Worm (Caenorhabditis elegans) whole organism, young adult: ENCODE data around the gene Y97E10C.1.

Experiments used
- B0035.1 ChIP-seq: sonication (generic microtip); optimal IDR thresholded peaks from 2 replicates; lab custom pipeline; 2016; ENCODE audit warnings: missing genetic modification characterization, mild to moderate bottlenecking, missing compliant biosample characterization, missing genotype, missing genetic modification reagents
- D2030.7 ChIP-seq: fragments of 200-800 bp; sonication (Bioruptor generic); IDR thresholded peaks from 2 replicates; pipeline ENCODE4 v1.3.6; 2022; ENCODE audit warnings: missing genetic modification reagents, missing genetic modification characterization, missing compliant biosample characterization
- F10E7.11 ChIP-seq: sonication (generic microtip); optimal IDR thresholded peaks from 2 replicates; lab custom pipeline; 2017; ENCODE audit warnings: mild to moderate bottlenecking, missing genetic modification characterization, moderate library complexity, missing compliant biosample characterization
- F23B12.7 ChIP-seq: sonication (generic microtip); optimal IDR thresholded peaks from 2 replicates; lab custom pipeline; 2017; ENCODE audit warnings: missing genetic modification characterization, mild to moderate bottlenecking, missing compliant biosample characterization, antibody characterized with exemption, moderate library complexity; ENCODE audit not compliant: insufficient read depth
- F37B4.10 ChIP-seq: fragments of 200-800 bp; sonication (Bioruptor generic); IDR thresholded peaks from 2 replicates; pipeline ENCODE4 v1.3.6; 2022; ENCODE audit warnings: missing genetic modification characterization, missing compliant biosample characterization
- F52B5.7 ChIP-seq: sonication (generic microtip); optimal IDR thresholded peaks from 2 replicates; lab custom pipeline; 2016; ENCODE audit warnings: mild to moderate bottlenecking, missing genetic modification characterization, missing compliant biosample characterization
- F57A8.1 ChIP-seq: fragments of 200-800 bp; sonication (Bioruptor generic); optimal IDR thresholded peaks from 2 replicates; lab custom pipeline; 2018; ENCODE audit warnings: mild to moderate bottlenecking, missing genetic modification characterization, moderate library complexity, missing compliant biosample characterization
- F57C9.4 ChIP-seq: sonication (generic microtip); optimal IDR thresholded peaks from 2 replicates; lab custom pipeline; 2017; ENCODE audit warnings: mild to moderate bottlenecking, missing genetic modification characterization, missing compliant biosample characterization
- K11D2.4 ChIP-seq: fragments of 200-800 bp; sonication (Bioruptor generic); IDR thresholded peaks from 2 replicates; pipeline ENCODE4 v1.3.6; 2022; ENCODE audit warnings: missing genetic modification reagents, missing genetic modification characterization, missing compliant biosample characterization
- T07F8.4 ChIP-seq: sonication (generic microtip); optimal IDR thresholded peaks from 2 replicates; lab custom pipeline; 2016; ENCODE audit warnings: mild to moderate bottlenecking, missing genetic modification characterization, moderate library complexity, missing compliant biosample characterization
- T26A5.8 ChIP-seq: sonication (generic microtip); optimal IDR thresholded peaks from 2 replicates; lab custom pipeline; 2016; ENCODE audit warnings: missing genetic modification characterization, missing compliant biosample characterization
- Y53G8AR.9 ChIP-seq: fragments of 200-800 bp; sonication (Bioruptor generic); conservative IDR thresholded peaks from 2 replicates; pipeline ENCODE4 v1.3.6; 2022; ENCODE audit warnings: missing genetic modification reagents, missing genetic modification characterization, missing compliant biosample characterization
- akir-1 ChIP-seq: fragments of 200-800 bp; sonication (Bioruptor generic); optimal IDR thresholded peaks from 2 replicates; lab custom pipeline; 2018; ENCODE audit warnings: mild to moderate bottlenecking, missing genetic modification characterization, moderate library complexity, missing compliant biosample characterization
- ama-1 ChIP-seq, 3 experiments: fragments of 150-350 bp in 1 of 3; sonication (generic microtip) in 2 of 3; optimal IDR thresholded peaks; 2 replicates each; lab custom pipeline; 2014 to 2018; ENCODE audit warnings: missing biosample characterization in 2 of 3, missing genetic modification characterization in 2 of 3, missing genetic modification reagents in 2 of 3
- aptf-2 ChIP-seq: fragments of 200-800 bp; sonication (Bioruptor generic); conservative IDR thresholded peaks from 2 replicates; pipeline ENCODE4 v1.3.6; 2022; ENCODE audit warnings: missing genetic modification reagents, missing genetic modification characterization, missing compliant biosample characterization
- attf-5 ChIP-seq: fragments of 200-800 bp; sonication (Bioruptor generic); optimal IDR thresholded peaks from 2 replicates; lab custom pipeline; 2018; ENCODE audit warnings: mild to moderate bottlenecking, missing genetic modification characterization, missing compliant biosample characterization
- bed-1 ChIP-seq: fragments of 200-800 bp; sonication (Bioruptor generic); IDR thresholded peaks from 2 replicates; pipeline ENCODE4 v1.3.6; 2022; ENCODE audit warnings: missing genetic modification reagents, missing genetic modification characterization, missing compliant biosample characterization
- bed-2 ChIP-seq: fragments of 200-800 bp; sonication (Bioruptor generic); IDR thresholded peaks from 2 replicates; pipeline ENCODE4 v1.3.6; 2022; ENCODE audit warnings: missing genetic modification reagents, missing genetic modification characterization, missing compliant biosample characterization
- chd-7 ChIP-seq: sonication (generic microtip); optimal IDR thresholded peaks from 2 replicates; lab custom pipeline; 2016; ENCODE audit warnings: mild to moderate bottlenecking, missing genetic modification characterization, moderate library complexity, missing compliant biosample characterization
- die-1 ChIP-seq: sonication (generic microtip); optimal IDR thresholded peaks from 2 replicates; lab custom pipeline; 2016; ENCODE audit warnings: missing genotype, mild to moderate bottlenecking, missing genetic modification characterization, missing compliant biosample characterization
- dox-1 ChIP-seq: fragments of 200-800 bp; sonication (Bioruptor generic); IDR thresholded peaks from 2 replicates; pipeline ENCODE4 v1.3.6; 2022; ENCODE audit warnings: missing genetic modification reagents, missing genetic modification characterization, missing compliant biosample characterization
- egl-44 ChIP-seq: fragments of 200-800 bp; sonication (Bioruptor generic); IDR thresholded peaks from 2 replicates; pipeline ENCODE4 v1.3.6; 2022; ENCODE audit warnings: missing genetic modification reagents, missing genetic modification characterization, missing compliant biosample characterization
- ekl-4 ChIP-seq: fragments of 200-800 bp; sonication (Bioruptor generic); IDR thresholded peaks from 2 replicates; pipeline ENCODE4 v1.3.6; 2022; ENCODE audit warnings: missing genetic modification reagents, missing genetic modification characterization, missing compliant biosample characterization
- hmg-1.2 ChIP-seq: fragments of 200-800 bp; sonication (Bioruptor generic); IDR thresholded peaks from 2 replicates; pipeline ENCODE4 v1.3.6; 2022; ENCODE audit warnings: missing genetic modification reagents, missing genetic modification characterization, missing compliant biosample characterization
- hmg-20 ChIP-seq: fragments of 200-800 bp; sonication (Bioruptor generic); IDR thresholded peaks from 2 replicates; pipeline ENCODE4 v1.3.6; 2022; ENCODE audit warnings: missing genetic modification reagents, missing genetic modification characterization, missing compliant biosample characterization
- lin-26 ChIP-seq: fragments of 200-800 bp; sonication (Bioruptor generic); IDR thresholded peaks from 2 replicates; pipeline ENCODE4 v1.3.6; 2022; ENCODE audit warnings: missing genetic modification reagents, missing genetic modification characterization, missing compliant biosample characterization
- lin-54 ChIP-seq: fragments of 200-800 bp; sonication (Bioruptor generic); optimal IDR thresholded peaks from 2 replicates; lab custom pipeline; 2018; ENCODE audit warnings: mild to moderate bottlenecking, missing genetic modification characterization, missing compliant biosample characterization
- lsl-1 ChIP-seq: fragments of 200-800 bp; sonication (Bioruptor generic); optimal IDR thresholded peaks from 2 replicates; lab custom pipeline; 2018; ENCODE audit warnings: mild to moderate bottlenecking, missing genetic modification characterization, moderate library complexity, missing compliant biosample characterization
- mes-4 ChIP-seq: sonication (generic microtip); optimal IDR thresholded peaks from 2 replicates; lab custom pipeline; 2016; ENCODE audit warnings: missing genotype, missing genetic modification characterization, missing compliant biosample characterization
- mxl-1 ChIP-seq: sonication (generic microtip); optimal IDR thresholded peaks from 2 replicates; lab custom pipeline; 2016; ENCODE audit warnings: missing genetic modification characterization, missing compliant biosample characterization
- nhr-80 ChIP-seq: sonication (generic microtip); optimal IDR thresholded peaks from 2 replicates; lab custom pipeline; 2016; ENCODE audit warnings: missing genetic modification characterization, missing compliant biosample characterization
- repo-1 ChIP-seq: sonication (generic microtip); optimal IDR thresholded peaks from 2 replicates; lab custom pipeline; 2017; ENCODE audit warnings: mild to moderate bottlenecking, missing genetic modification characterization, missing compliant biosample characterization
- sdz-38 ChIP-seq: sonication (generic microtip); optimal IDR thresholded peaks from 2 replicates; lab custom pipeline; 2016; ENCODE audit warnings: missing genotype, missing genetic modification characterization, missing compliant biosample characterization
- snpc-1.1 ChIP-seq: sonication (generic microtip); optimal IDR thresholded peaks from 2 replicates; lab custom pipeline; 2017; ENCODE audit warnings: missing genetic modification characterization, mild to moderate bottlenecking, missing compliant biosample characterization, antibody characterized with exemption, moderate library complexity, missing genotype, missing genetic modification reagents; ENCODE audit not compliant: insufficient read depth
- snpc-1.3 ChIP-seq: sonication (generic microtip); optimal IDR thresholded peaks from 2 replicates; lab custom pipeline; 2017; ENCODE audit warnings: missing genetic modification characterization, mild to moderate bottlenecking, missing compliant biosample characterization, antibody characterized with exemption, moderate library complexity, missing genotype, missing genetic modification reagents; ENCODE audit not compliant: insufficient read depth
- snpc-4 ChIP-seq, 5 experiments: fragments of 150-350 bp in 1 of 5; sonication (generic microtip) in 4 of 5; optimal IDR thresholded peaks; 2 replicates each; lab custom pipeline; 2014 to 2018; ENCODE audit warnings: missing genetic modification characterization in 5 of 5, missing biosample characterization in 3 of 5, antibody characterized with exemption in 2 of 5, mild to moderate bottlenecking in 2 of 5, missing compliant biosample characterization in 2 of 5, missing genotype in 2 of 5, moderate library complexity in 2 of 5, missing genetic modification reagents in 1 of 5
- tbp1 ChIP-seq: fragments of 200-800 bp; sonication (Bioruptor generic); optimal IDR thresholded peaks from 2 replicates; lab custom pipeline; 2018; ENCODE audit warnings: mild to moderate bottlenecking, missing genetic modification characterization, missing compliant biosample characterization
- tbx-9 ChIP-seq: sonication (generic microtip); optimal IDR thresholded peaks from 2 replicates; lab custom pipeline; 2016; ENCODE audit warnings: borderline replicate concordance, missing genetic modification characterization, inconsistent platforms, missing compliant biosample characterization
- unc-62 ChIP-seq: fragments of 150-350 bp; optimal IDR thresholded peaks from 2 replicates; lab custom pipeline; 2014; ENCODE audit warnings: missing biosample characterization, missing genetic modification reagents, missing genetic modification characterization
- zfh-2 ChIP-seq: fragments of 200-800 bp; sonication (Bioruptor generic); conservative IDR thresholded peaks from 2 replicates; pipeline ENCODE4 v1.3.6; 2022; ENCODE audit warnings: missing genetic modification reagents, missing genetic modification characterization, missing compliant biosample characterization

Gene Y97E10C.1

DNA sequence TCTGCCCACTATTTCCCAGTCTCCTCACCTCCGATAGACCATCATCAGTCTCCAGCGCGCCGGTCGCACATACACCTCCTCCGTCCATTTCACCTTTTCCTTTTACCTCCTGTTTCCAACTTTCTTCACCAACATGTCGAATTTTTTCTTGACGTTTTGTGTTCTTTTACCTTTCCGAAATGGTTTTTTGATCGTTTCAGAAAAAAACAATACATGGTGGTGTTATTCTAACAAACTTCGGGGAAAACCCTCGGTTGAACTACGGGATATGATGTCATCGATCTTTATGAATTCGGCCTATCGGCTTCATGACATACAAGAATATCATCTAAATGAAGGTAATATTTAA is at the start of gene Y97E10C.1:
Y97E10C.1 (plus strand) TSS at position 201 of the 349 bp plus-strand sequence.
- TF ChIP-seq snpc-1.3 (tag; lab: Kevin White, UChicago): no peak
- no peak for TF ChIP-seq B0035.1 (tag; lab: Kevin White, UChicago)
- no peak for TF ChIP-seq die-1 (tag; lab: Kevin White, UChicago)
- no peak for TF ChIP-seq repo-1
- no peak for TF ChIP-seq snpc-4 (GFP tag; optimal IDR thresholded peaks at IDR 0.05; lab: Kevin White, UChicago)
- no peak for TF ChIP-seq snpc-4 (tag; optimal IDR thresholded peaks at IDR 0.05; lab: Kevin White, UChicago)
- no peak for TF ChIP-seq akir-1
- TF ChIP-seq F57A8.1: no peak
- no peak for TF ChIP-seq bed-2 (GFP tag; lab: Robert Waterston, UW)
- no peak for TF ChIP-seq F52B5.7
- no peak for TF ChIP-seq chd-7 (tag; lab: Kevin White, UChicago)

DNA sequence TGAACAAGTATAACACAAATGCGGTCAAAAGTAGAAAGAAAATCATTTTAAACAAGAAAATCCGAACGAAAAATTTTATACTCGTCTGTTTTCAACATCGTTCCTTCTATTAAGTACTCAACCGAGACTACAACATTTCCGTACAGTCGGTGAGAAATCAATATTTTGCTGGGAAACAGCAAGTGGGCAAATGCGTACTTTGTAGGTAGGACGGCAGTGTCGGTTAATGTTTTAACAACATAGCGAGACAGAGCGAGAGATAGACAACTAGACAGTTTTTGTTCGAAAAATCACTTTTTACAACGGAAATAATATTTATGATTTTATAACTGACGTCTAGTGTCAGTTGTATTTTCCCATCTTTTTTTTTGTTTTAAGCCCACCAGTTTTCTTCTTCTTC is 47.3 kb upstream of the Y97E10C.1 start, which contains the start of gene cyp-33A1:
cyp-33A1 (minus strand) TSS at position 72 of the 400 bp plus-strand sequence.
- TF ChIP-seq egl-44 (GFP tag; lab: Robert Waterston, UW) (no peak), mes-4 (no peak), nhr-80 (tag; lab: Kevin White, UChicago) (peak; percentile 30), attf-5 (GFP tag; lab: Kevin White, UChicago) (peak; percentile 47), bed-1 (GFP tag; lab: Robert Waterston, UW) (no peak), hmg-20 (GFP tag; lab: Robert Waterston, UW) (no peak), dox-1 (GFP tag; lab: Robert Waterston, UW) (no peak), bed-2 (GFP tag; lab: Robert Waterston, UW) (no peak), hmg-1.2 (GFP tag; lab: Robert Waterston, UW) (no peak), Y53G8AR.9 (GFP tag; lab: Robert Waterston, UW) (no peak), F23B12.7 (peak; percentile 33), K11D2.4 (no peak), D2030.7 (GFP tag; lab: Robert Waterston, UW) (no peak), mxl-1 (no peak), F10E7.11 (tag; lab: Kevin White, UChicago) (no peak), tbp1 (GFP tag; lab: Kevin White, UChicago) (no peak)

DNA sequence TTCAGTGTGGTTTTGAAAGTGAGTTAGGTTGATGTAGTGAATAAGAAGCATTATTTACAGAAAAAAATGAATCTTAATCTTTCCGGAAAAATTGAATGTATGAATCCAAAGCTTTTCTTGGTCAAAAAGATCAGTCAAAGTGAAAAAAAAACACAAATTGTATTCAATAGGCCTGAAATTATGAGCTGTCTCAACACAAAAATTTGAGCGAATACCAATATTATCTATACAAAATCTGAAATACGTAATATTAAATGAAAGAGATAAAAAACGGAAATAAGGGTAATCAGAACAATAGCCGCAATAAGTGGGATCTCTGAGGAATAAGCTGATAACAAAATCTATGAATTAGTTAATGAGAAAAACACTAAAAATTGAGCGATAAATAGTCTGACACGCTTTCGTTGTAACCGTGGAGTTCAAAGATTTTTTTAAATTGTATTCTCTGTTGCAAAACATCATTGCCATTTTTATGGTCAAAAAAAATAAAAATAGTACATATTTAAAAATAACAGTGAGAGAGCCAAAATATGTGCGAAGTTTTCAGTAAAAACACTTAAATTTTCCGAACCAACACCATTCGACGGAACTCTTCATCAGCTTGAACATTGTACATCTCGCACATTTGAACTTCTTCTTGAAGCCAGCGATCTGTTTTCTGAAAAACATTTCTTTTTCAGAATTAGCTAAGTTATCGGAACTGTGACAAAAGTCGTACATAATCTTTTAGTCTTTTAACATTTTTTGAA is 44.6 kb upstream of the Y97E10C.1 start, which contains the start of gene sre-11:
sre-11 (minus strand) TSS at position 51 of the 749 bp plus-strand sequence.
- TF ChIP-seq F57C9.4 (tag; lab: Kevin White, UChicago) (no peak), hmg-1.2 (GFP tag; lab: Robert Waterston, UW) (no peak), F52B5.7 (no peak)

DNA sequence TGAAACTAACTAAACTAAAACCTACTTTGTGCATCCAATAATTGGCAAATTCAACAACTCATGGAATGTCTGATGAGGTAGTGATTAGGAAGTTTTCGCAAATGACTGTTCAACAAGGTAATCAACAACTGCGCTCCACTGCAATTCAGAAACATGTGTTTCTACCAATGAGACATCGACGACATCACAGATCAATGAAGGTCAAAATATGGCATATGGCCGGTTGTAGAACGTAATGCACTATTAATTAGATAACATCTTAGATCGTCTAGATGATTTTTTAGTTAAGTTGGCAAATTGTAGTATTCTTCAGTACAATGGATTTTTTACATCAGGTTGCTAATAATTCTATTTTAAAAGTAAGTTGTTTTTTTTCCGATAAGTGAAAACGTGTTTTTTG is 42.5 kb upstream of the Y97E10C.1 start, which contains the start of the genes nhr-94 and nhr-152:
nhr-94 (minus strand) TSS at position 147 of the 400 bp plus-strand sequence.
nhr-152 (plus strand) TSS at position 162 of the 400 bp plus-strand sequence.
- TF ChIP-seq lin-26 (GFP tag; lab: Robert Waterston, UW) (no peak), snpc-1.1 (tag; lab: Kevin White, UChicago) (no peak), lin-54 (GFP tag; lab: Kevin White, UChicago) (no peak), F37B4.10 (GFP tag; lab: Robert Waterston, UW) (no peak), B0035.1 (tag; lab: Kevin White, UChicago) (no peak), T26A5.8 (tag; lab: Kevin White, UChicago) (no peak), snpc-4 (GFP tag; optimal IDR thresholded peaks at IDR 0.05; lab: Kevin White, UChicago) (no peak), snpc-4 (tag; optimal IDR thresholded peaks at IDR 0.05; lab: Kevin White, UChicago) (no peak), D2030.7 (GFP tag; lab: Robert Waterston, UW) (no peak), tbx-9 (tag; lab: Kevin White, UChicago) (no peak), lsl-1 (no peak), ama-1 (optimal IDR thresholded peaks at IDR 0.05; lab: Kevin White, UChicago) (no peak), ama-1 (GFP tag; optimal IDR thresholded peaks at IDR 0.05; lab: Kevin White, UChicago) (no peak), bed-2 (GFP tag; lab: Robert Waterston, UW) (no peak), unc-62 (no peak), ekl-4 (GFP tag; lab: Robert Waterston, UW) (no peak), T07F8.4 (tag; lab: Kevin White, UChicago) (no peak), zfh-2 (no peak), F52B5.7 (no peak), aptf-2 (no peak), sdz-38 (tag; lab: Kevin White, UChicago) (no peak)
